Fruit fly (Drosophila melanogaster) whole organism, embryonic: Measurements from ENCODE around the gene CG42820.

Experiments used
- Adf1 ChIP-seq: fragments of 200-800 bp; sonication (Bioruptor generic); IDR thresholded peaks from 2 replicates; pipeline ENCODE4 v1.3.6; 2022; ENCODE audit warnings: missing biosample characterization, missing genetic modification characterization
- Aef1 ChIP-seq: fragments of 200-800 bp; sonication (Bioruptor generic); IDR thresholded peaks from 3 replicates; pipeline ENCODE4 v1.3.6; 2022; ENCODE audit warnings: missing biosample characterization, missing genetic modification characterization
- CG10654 ChIP-seq: fragments of 200-800 bp; sonication (Bioruptor generic); optimal IDR thresholded peaks from 2 replicates; lab custom pipeline; 2016; ENCODE audit warnings: missing biosample characterization, missing genetic modification characterization
- CG12299 ChIP-seq: fragments of 200-800 bp; sonication (Bioruptor generic); optimal IDR thresholded peaks from 2 replicates; lab custom pipeline; 2018; ENCODE audit warnings: missing biosample characterization, mild to moderate bottlenecking, missing genetic modification characterization
- CG14710 ChIP-seq: fragments of 200-800 bp; sonication (Bioruptor generic); optimal IDR thresholded peaks from 3 replicates; lab custom pipeline; 2019; ENCODE audit warnings: missing biosample characterization, mild to moderate bottlenecking, missing genetic modification characterization, moderate library complexity
- CG1529 ChIP-seq: fragments of 200-800 bp; sonication (Bioruptor generic); optimal IDR thresholded peaks from 3 replicates; lab custom pipeline; 2018; ENCODE audit warnings: missing biosample characterization, missing genetic modification characterization
- CG17385 ChIP-seq: fragments of 200-800 bp; sonication (Bioruptor generic); optimal IDR thresholded peaks from 3 replicates; lab custom pipeline; 2018; ENCODE audit warnings: missing biosample characterization, mild to moderate bottlenecking, missing genetic modification characterization
- CG30403 ChIP-seq: fragments of 200-800 bp; sonication (Bioruptor generic); optimal IDR thresholded peaks from 3 replicates; lab custom pipeline; 2016; ENCODE audit warnings: missing biosample characterization, missing genetic modification characterization
- CG3838 ChIP-seq: fragments of 200-800 bp; sonication (Bioruptor generic); optimal IDR thresholded peaks from 3 replicates; lab custom pipeline; 2016; ENCODE audit warnings: missing biosample characterization, missing genetic modification characterization
- CG4328 ChIP-seq: fragments of 200-800 bp; sonication (Bioruptor generic); optimal IDR thresholded peaks from 3 replicates; lab custom pipeline; 2017; ENCODE audit warnings: missing biosample characterization, missing genetic modification reagents, missing genetic modification characterization
- CG4360 ChIP-seq: fragments of 200-800 bp; sonication (Bioruptor generic); IDR thresholded peaks from 2 replicates; pipeline ENCODE4 v1.3.6; 2022; ENCODE audit warnings: missing biosample characterization, missing genetic modification characterization
- CG7556 ChIP-seq: fragments of 200-800 bp; sonication (Bioruptor generic); optimal IDR thresholded peaks from 2 replicates; lab custom pipeline; 2017; ENCODE audit warnings: missing biosample characterization, mild to moderate bottlenecking, missing genetic modification characterization
- CG8281 ChIP-seq: fragments of 200-800 bp; sonication (Bioruptor generic); optimal IDR thresholded peaks from 2 replicates; lab custom pipeline; 2018; ENCODE audit warnings: missing biosample characterization, mild to moderate bottlenecking, missing genetic modification characterization, moderate library complexity
- CG8944 ChIP-seq: fragments of 200-800 bp; sonication (Bioruptor generic); optimal IDR thresholded peaks from 3 replicates; lab custom pipeline; 2016; ENCODE audit warnings: missing biosample characterization, missing genetic modification characterization
- ERR ChIP-seq: fragments of 200-800 bp; sonication (Bioruptor generic); optimal IDR thresholded peaks from 2 replicates; lab custom pipeline; 2016; ENCODE audit warnings: missing biosample characterization, missing genetic modification characterization
- Hr78 ChIP-seq, 2 experiments: fragments of 200-800 bp in 1 of 2; fragments of >200 bp in 1 of 2; sonication (Bioruptor generic) in 1 of 2; optimal IDR thresholded peaks; 2 replicates each; lab custom pipeline; 2017 to 2019; ENCODE audit warnings: missing biosample characterization in 2 of 2, missing genetic modification characterization in 2 of 2, mild to moderate bottlenecking in 1 of 2, moderate library complexity in 1 of 2
- Kr ChIP-seq: fragments of 200-800 bp; sonication (Bioruptor generic); optimal IDR thresholded peaks from 2 replicates; lab custom pipeline; 2017; ENCODE audit warnings: missing biosample characterization, mild to moderate bottlenecking, missing genetic modification characterization
- Lhr ChIP-seq: fragments of 200-800 bp; sonication (Bioruptor generic); optimal IDR thresholded peaks from 3 replicates; lab custom pipeline; 2017; ENCODE audit warnings: mild to moderate bottlenecking, missing biosample characterization, missing genetic modification reagents, missing genetic modification characterization
- MTF-1 ChIP-seq: fragments of 200-800 bp; sonication (Bioruptor generic); optimal IDR thresholded peaks from 2 replicates; lab custom pipeline; 2018; ENCODE audit warnings: missing biosample characterization, mild to moderate bottlenecking, missing genetic modification characterization, borderline replicate concordance
- Med ChIP-seq: fragments of 200-800 bp; sonication (Bioruptor generic); peaks from one replicate; lab custom pipeline; 2016; ENCODE audit warnings: missing biosample characterization, missing genetic modification characterization, mild to moderate bottlenecking, inconsistent platforms, moderate library complexity
- Mrtf ChIP-seq: fragments of 200-800 bp; sonication (Bioruptor generic); IDR thresholded peaks from 3 replicates; pipeline ENCODE4 v1.3.6; 2022; ENCODE audit warnings: missing biosample characterization, missing genetic modification characterization
- Poxn ChIP-seq: fragments of 200-800 bp; sonication (Bioruptor generic); IDR thresholded peaks from 2 replicates; pipeline ENCODE4 v1.3.6; 2022; ENCODE audit warnings: missing biosample characterization, missing genetic modification characterization
- Spps ChIP-seq: fragments of 200-800 bp; sonication (Bioruptor generic); optimal IDR thresholded peaks from 2 replicates; lab custom pipeline; 2018; ENCODE audit warnings: missing biosample characterization, mild to moderate bottlenecking, missing genetic modification characterization
- abd-A ChIP-seq: fragments of 200-800 bp; sonication (Bioruptor generic); optimal IDR thresholded peaks from 3 replicates; lab custom pipeline; 2019; ENCODE audit warnings: missing biosample characterization, mild to moderate bottlenecking, missing genetic modification characterization, moderate library complexity
- aop ChIP-seq: fragments of 200-800 bp; sonication (Bioruptor generic); IDR thresholded peaks from 2 replicates; pipeline ENCODE4 v1.3.6; 2022; ENCODE audit warnings: missing biosample characterization, missing genetic modification characterization
- bab2 ChIP-seq: fragments of 200-800 bp; sonication (Bioruptor generic); optimal IDR thresholded peaks from 2 replicates; lab custom pipeline; 2016; ENCODE audit warnings: missing biosample characterization, missing genetic modification characterization
- cg ChIP-seq: fragments of 200-800 bp; sonication (Bioruptor generic); optimal IDR thresholded peaks from 3 replicates; lab custom pipeline; 2019; ENCODE audit warnings: missing biosample characterization, mild to moderate bottlenecking, missing genetic modification characterization, moderate library complexity
- chinmo ChIP-seq: fragments of 200-800 bp; sonication (Bioruptor generic); IDR thresholded peaks from 4 replicates; pipeline ENCODE4 v1.3.6; 2022; ENCODE audit warnings: missing biosample characterization, missing genetic modification characterization; ENCODE audit not compliant: partially characterized antibody
- ci ChIP-seq: fragments of 200-800 bp; sonication (Bioruptor generic); IDR thresholded peaks from 3 replicates; pipeline ENCODE4 v1.3.6; 2022; ENCODE audit warnings: missing biosample characterization, missing genetic modification characterization
- croc ChIP-seq: fragments of 200-800 bp; sonication (Bioruptor generic); conservative IDR thresholded peaks from 3 replicates; pipeline ENCODE4 v1.3.6; 2022; ENCODE audit warnings: missing biosample characterization, missing genetic modification characterization
- crol ChIP-seq: fragments of 200-800 bp; sonication (Bioruptor generic); IDR thresholded peaks from 2 replicates; pipeline ENCODE4 v1.3.6; 2022; ENCODE audit warnings: missing biosample characterization, missing genetic modification characterization
- dysf ChIP-seq: fragments of 200-800 bp; sonication (Bioruptor generic); IDR thresholded peaks from 3 replicates; pipeline ENCODE4 v1.3.6; 2022; ENCODE audit warnings: missing biosample characterization, missing genetic modification characterization
- fru ChIP-seq: fragments of >200 bp; optimal IDR thresholded peaks from 2 replicates; lab custom pipeline; 2017
- gcm ChIP-seq: fragments of 200-800 bp; sonication (Bioruptor generic); optimal IDR thresholded peaks from 2 replicates; lab custom pipeline; 2019; ENCODE audit warnings: missing biosample characterization, mild to moderate bottlenecking, missing genetic modification characterization, moderate library complexity
- gsb-n ChIP-seq: fragments of 200-800 bp; sonication (Bioruptor generic); optimal IDR thresholded peaks from 3 replicates; lab custom pipeline; 2018; ENCODE audit warnings: missing biosample characterization, mild to moderate bottlenecking, missing genetic modification characterization
- kni ChIP-seq: fragments of 200-800 bp; sonication (Bioruptor generic); optimal IDR thresholded peaks from 3 replicates; lab custom pipeline; 2017; ENCODE audit warnings: mild to moderate bottlenecking, missing biosample characterization, missing genetic modification reagents, missing genetic modification characterization
- mam ChIP-seq: fragments of 200-800 bp; sonication (Bioruptor generic); optimal IDR thresholded peaks from 3 replicates; lab custom pipeline; 2016; ENCODE audit warnings: missing biosample characterization, missing genetic modification characterization
- nerfin-2 ChIP-seq: fragments of 200-800 bp; sonication (Bioruptor generic); IDR thresholded peaks from 2 replicates; pipeline ENCODE4 v1.3.6; 2022; ENCODE audit warnings: missing biosample characterization, missing genetic modification characterization; ENCODE audit not compliant: partially characterized antibody
- nom ChIP-seq: fragments of 200-800 bp; sonication (Bioruptor generic); optimal IDR thresholded peaks from 2 replicates; lab custom pipeline; 2017; ENCODE audit warnings: missing biosample characterization, missing genetic modification characterization, mild to moderate bottlenecking, moderate library complexity, missing genetic modification reagents
- odd ChIP-seq: fragments of 200-800 bp; sonication (Bioruptor generic); optimal IDR thresholded peaks from 2 replicates; lab custom pipeline; 2017; ENCODE audit warnings: missing biosample characterization, mild to moderate bottlenecking, missing genetic modification characterization
- pho ChIP-seq: fragments of 200-800 bp; sonication (Bioruptor generic); optimal IDR thresholded peaks from 2 replicates; lab custom pipeline; 2016; ENCODE audit warnings: missing biosample characterization, missing genetic modification characterization
- pros ChIP-seq: fragments of 200-800 bp; sonication (Bioruptor generic); optimal IDR thresholded peaks from 3 replicates; lab custom pipeline; 2019; ENCODE audit warnings: missing biosample characterization, mild to moderate bottlenecking, missing genetic modification characterization, moderate library complexity
- ro ChIP-seq: fragments of 200-800 bp; sonication (Bioruptor generic); IDR thresholded peaks from 2 replicates; pipeline ENCODE4 v1.3.6; 2022; ENCODE audit warnings: missing biosample characterization, missing genetic modification characterization
- sd ChIP-seq: fragments of 200-800 bp; sonication (Bioruptor generic); optimal IDR thresholded peaks from 3 replicates; lab custom pipeline; 2018; ENCODE audit warnings: missing biosample characterization, mild to moderate bottlenecking, missing genetic modification characterization, moderate library complexity
- sens ChIP-seq: fragments of 200-800 bp; sonication (Bioruptor generic); peaks from one replicate; lab custom pipeline; 2016; ENCODE audit warnings: missing biosample characterization, missing genetic modification characterization
- sqz ChIP-seq: fragments of 200-800 bp; sonication (Bioruptor generic); optimal IDR thresholded peaks from 3 replicates; lab custom pipeline; 2018; ENCODE audit warnings: missing biosample characterization, mild to moderate bottlenecking, missing genetic modification characterization
- tll ChIP-seq, 2 experiments: fragments of 200-800 bp in 1 of 2; fragments of >200 bp in 1 of 2; sonication (Bioruptor generic) in 1 of 2; optimal IDR thresholded peaks; 2 replicates each; lab custom pipeline; 2017 to 2019; ENCODE audit warnings: missing biosample characterization in 2 of 2, missing genetic modification characterization in 2 of 2, mild to moderate bottlenecking in 1 of 2, moderate library complexity in 1 of 2
- twi ChIP-seq: fragments of 200-800 bp; optimal IDR thresholded peaks from 2 replicates; lab custom pipeline; 2019; ENCODE audit warnings: missing biosample characterization, mild to moderate bottlenecking, missing genetic modification characterization, moderate library complexity

CG42820 gene

DNA sequence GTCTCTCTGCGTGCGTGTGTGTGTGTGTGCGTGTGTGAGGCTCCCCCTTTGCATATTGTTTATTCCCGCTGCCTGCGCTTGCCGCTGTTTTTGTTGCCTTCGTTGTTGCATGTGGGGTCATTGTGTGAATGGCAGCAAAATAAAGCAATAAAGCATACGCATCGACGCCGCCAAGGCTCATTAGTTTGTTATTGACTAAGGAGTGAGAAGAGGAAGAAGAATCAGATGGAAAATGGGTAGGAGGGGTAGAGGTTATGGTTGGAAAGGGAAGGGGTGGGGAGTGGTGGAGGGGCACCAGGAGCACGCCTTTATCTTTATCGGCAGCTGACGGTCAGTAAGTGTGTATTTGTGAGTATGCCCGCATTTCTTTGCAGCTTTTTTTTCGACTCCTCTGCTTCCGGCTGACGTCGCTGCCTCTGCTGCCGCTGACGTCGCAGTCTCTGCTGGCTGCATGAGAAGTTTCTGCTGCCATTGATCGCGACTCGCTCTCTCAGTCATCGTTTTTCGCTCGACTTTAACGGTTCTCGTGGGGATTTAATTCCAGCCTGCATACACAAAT, 27.3 kb upstream of the CG42820 start:
- TF ChIP-seq cg (GFP tag; lab: Kevin White, UChicago) (peak; percentile 68), Adf1 (GFP tag; lab: Robert Waterston, UW) (peak; percentile 87), ci (GFP tag; lab: Robert Waterston, UW) (no peak), nerfin-2 (GFP tag; lab: Robert Waterston, UW) (0 out of 2 replicates have a peak, but pooled peaks have one; percentile 39), Spps (tag; lab: Kevin White, UChicago) (no peak), CG14710 (tag; lab: Kevin White, UChicago) (no peak), odd (peak; percentile 36), gsb-n (tag; lab: Kevin White, UChicago) (peak; percentile 38), CG12299 (tag; lab: Kevin White, UChicago) (no peak), pho (no peak), tll (GFP tag; optimal IDR thresholded peaks at IDR 0.05; lab: Kevin White, UChicago) (no peak), croc (GFP tag; lab: Robert Waterston, UW) (no peak), CG17385 (peak; percentile 64), Hr78 (GFP tag; optimal IDR thresholded peaks at IDR 0.05; lab: Kevin White, UChicago) (peak in 1 of 2 experiments; percentile 79), pros (peak; percentile 77), mam (GFP tag; lab: Kevin White, UChicago) (no peak), gcm (GFP tag; lab: Kevin White, UChicago) (peak; percentile 84), Med (GFP tag; lab: Kevin White, UChicago) (peak; percentile 1), sd (tag; lab: Kevin White, UChicago) (peak; percentile 29), CG4328 (GFP tag; lab: Kevin White, UChicago) (no peak), CG7556 (no peak), aop (GFP tag; lab: Robert Waterston, UW) (peak; percentile 34; the same call in 1 of the 2 replicates), Mrtf (GFP tag; lab: Robert Waterston, UW) (0 out of 3 replicates have a peak, but pooled peaks have one; percentile 17), fru (lab: Kevin White, UChicago) (no peak), sqz (GFP tag; lab: Kevin White, UChicago) (peak; percentile 53), MTF-1 (GFP tag; lab: Kevin White, UChicago) (no peak), chinmo (GFP tag; lab: Robert Waterston, UW) (0 out of 4 replicates have a peak, but pooled peaks have one; percentile 47), Poxn (no peak), CG3838 (no peak), CG4360 (GFP tag; lab: Robert Waterston, UW) (peak; percentile 69), abd-A (tag; lab: Kevin White, UChicago) (peak; percentile 1), Lhr (GFP tag; lab: Kevin White, UChicago) (no peak), dysf (no peak), crol (GFP tag; lab: Robert Waterston, UW) (peak; percentile 81), kni (GFP tag; lab: Kevin White, UChicago) (peak; percentile 51), CG1529 (GFP tag; lab: Kevin White, UChicago) (no peak), sens (GFP tag; lab: Kevin White, UChicago) (peak; percentile 22), twi (tag; lab: Kevin White, UChicago) (peak; percentile 49), ERR (no peak), CG8281 (tag; lab: Kevin White, UChicago) (peak; percentile 2), CG8944 (GFP tag; lab: Kevin White, UChicago) (no peak), bab2 (GFP tag; lab: Kevin White, UChicago) (no peak), nom (GFP tag; lab: Kevin White, UChicago) (peak; percentile 68), CG30403 (GFP tag; lab: Kevin White, UChicago) (no peak), CG10654 (no peak), Kr (GFP tag; lab: Kevin White, UChicago) (peak; percentile 52), ro (GFP tag; lab: Robert Waterston, UW) (no peak), Aef1 (GFP tag; lab: Robert Waterston, UW) (no peak)
